Fruit fly (Drosophila melanogaster) whole organism, prepupa: Measurements from ENCODE around the gene noc.

Experiments used
- CG11294 ChIP-seq: fragments of 200-800 bp; sonication (Bioruptor generic); IDR thresholded peaks from 2 replicates; pipeline ENCODE4 v1.3.6; 2022; ENCODE audit warnings: missing biosample characterization, missing genetic modification characterization
- CG11902 ChIP-seq: fragments of 200-800 bp; sonication (Bioruptor generic); optimal IDR thresholded peaks from 3 replicates; lab custom pipeline; 2016; ENCODE audit warnings: missing biosample characterization, missing genetic modification characterization
- CG15336 ChIP-seq: fragments of 200-800 bp; sonication (Bioruptor generic); IDR thresholded peaks from 2 replicates; pipeline ENCODE4 v1.3.6; 2022; ENCODE audit warnings: missing biosample characterization, missing genetic modification characterization
- CG1621 ChIP-seq: fragments of 200-800 bp; sonication (Bioruptor generic); optimal IDR thresholded peaks from 3 replicates; lab custom pipeline; 2018; ENCODE audit warnings: missing biosample characterization, mild to moderate bottlenecking, missing genetic modification characterization
- CG34406 ChIP-seq: fragments of 200-800 bp; sonication (Bioruptor generic); optimal IDR thresholded peaks from 3 replicates; lab custom pipeline; 2016; ENCODE audit warnings: missing biosample characterization, missing genetic modification characterization
- CG3919 ChIP-seq: fragments of 200-800 bp; sonication (Bioruptor generic); optimal IDR thresholded peaks from 3 replicates; lab custom pipeline; 2016; ENCODE audit warnings: missing biosample characterization, missing genetic modification characterization
- CG6163 ChIP-seq: fragments of 200-800 bp; sonication (Bioruptor generic); IDR thresholded peaks from 3 replicates; pipeline ENCODE4 v1.3.6; 2022; ENCODE audit warnings: missing biosample characterization, missing genetic modification characterization
- CG6276 ChIP-seq: fragments of 200-800 bp; sonication (Bioruptor generic); optimal IDR thresholded peaks from 2 replicates; lab custom pipeline; 2017; ENCODE audit warnings: missing biosample characterization, mild to moderate bottlenecking, missing genetic modification characterization
- CG6792 ChIP-seq: fragments of 200-800 bp; sonication (Bioruptor generic); optimal IDR thresholded peaks from 3 replicates; lab custom pipeline; 2016; ENCODE audit warnings: missing biosample characterization, missing genetic modification characterization
- CG6808 ChIP-seq: fragments of 200-800 bp; sonication (Bioruptor generic); optimal IDR thresholded peaks from 3 replicates; lab custom pipeline; 2017; ENCODE audit warnings: missing biosample characterization, missing genetic modification characterization, mild to moderate bottlenecking, moderate library complexity, missing genetic modification reagents
- CG8119 ChIP-seq: fragments of 200-800 bp; sonication (Bioruptor generic); IDR thresholded peaks from 3 replicates; pipeline ENCODE4 v1.3.6; 2022; ENCODE audit warnings: missing biosample characterization, missing genetic modification characterization
- CG8319 ChIP-seq: fragments of 200-800 bp; sonication (Bioruptor generic); optimal IDR thresholded peaks from 3 replicates; lab custom pipeline; 2016; ENCODE audit warnings: missing biosample characterization, missing genetic modification characterization
- Eip78C ChIP-seq: fragments of 200-800 bp; sonication (Bioruptor generic); peaks from one replicate; lab custom pipeline; 2016; ENCODE audit warnings: missing biosample characterization, missing genetic modification characterization
- Gug ChIP-seq: fragments of 200-800 bp; sonication (Bioruptor generic); IDR thresholded peaks from 2 replicates; pipeline ENCODE4 v1.3.6; 2022; ENCODE audit warnings: missing biosample characterization, missing genetic modification characterization
- Hr38 ChIP-seq: sonication (Bioruptor generic); optimal IDR thresholded peaks from 2 replicates; lab custom pipeline; 2016; ENCODE audit warnings: missing biosample characterization, missing genetic modification characterization
- Lpt ChIP-seq: fragments of 200-800 bp; sonication (Bioruptor generic); optimal IDR thresholded peaks from 3 replicates; lab custom pipeline; 2016; ENCODE audit warnings: missing biosample characterization, missing genetic modification characterization
- Met ChIP-seq: fragments of 200-800 bp; sonication (Bioruptor generic); optimal IDR thresholded peaks from 3 replicates; lab custom pipeline; 2016; ENCODE audit warnings: missing biosample characterization, missing genetic modification characterization
- Smox ChIP-seq: fragments of 200-800 bp; sonication (Bioruptor generic); optimal IDR thresholded peaks from 3 replicates; lab custom pipeline; 2016; ENCODE audit warnings: missing biosample characterization, missing genetic modification characterization
- Sox102F ChIP-seq: fragments of 200-800 bp; sonication (Bioruptor generic); optimal IDR thresholded peaks from 2 replicates; lab custom pipeline; 2016; ENCODE audit warnings: missing biosample characterization, mild to moderate bottlenecking, missing genetic modification characterization
- acj6 ChIP-seq: fragments of 200-800 bp; sonication (Bioruptor generic); optimal IDR thresholded peaks from 3 replicates; lab custom pipeline; 2016; ENCODE audit warnings: missing biosample characterization, missing genetic modification characterization
- dsx ChIP-seq: fragments of 200-800 bp; optimal IDR thresholded peaks from 3 replicates; lab custom pipeline; 2019; ENCODE audit warnings: missing biosample characterization, mild to moderate bottlenecking, missing genetic modification characterization, moderate library complexity; ENCODE audit not compliant: poor library complexity, severe bottlenecking
- esn ChIP-seq: fragments of 200-800 bp; sonication (Bioruptor generic); optimal IDR thresholded peaks from 2 replicates; lab custom pipeline; 2016; ENCODE audit warnings: missing biosample characterization, mild to moderate bottlenecking, missing genetic modification characterization, moderate library complexity
- fd59A ChIP-seq: fragments of 200-800 bp; sonication (Bioruptor generic); optimal IDR thresholded peaks from 2 replicates; lab custom pipeline; 2017; ENCODE audit warnings: missing biosample characterization, mild to moderate bottlenecking, missing genetic modification characterization, missing genetic modification reagents
- fkh ChIP-seq: fragments of 200-800 bp; sonication (Bioruptor generic); optimal IDR thresholded peaks from 3 replicates; lab custom pipeline; 2017; ENCODE audit warnings: missing biosample characterization, mild to moderate bottlenecking, missing genetic modification characterization, moderate library complexity
- net ChIP-seq: fragments of 200-800 bp; sonication (Bioruptor generic); optimal IDR thresholded peaks from 3 replicates; lab custom pipeline; 2016; ENCODE audit warnings: missing biosample characterization, missing genetic modification characterization
- pdm3 ChIP-seq: fragments of 200-800 bp; sonication (Bioruptor generic); optimal IDR thresholded peaks from 3 replicates; lab custom pipeline; 2016; ENCODE audit warnings: missing biosample characterization, missing genetic modification characterization
- salr ChIP-seq, 2 experiments: fragments of 200-800 bp; sonication (Bioruptor generic); optimal IDR thresholded peaks; 3 replicates each; lab custom pipeline; 2016 to 2018; ENCODE audit warnings: missing biosample characterization in 2 of 2, missing genetic modification characterization in 2 of 2, mild to moderate bottlenecking in 1 of 2
- ss ChIP-seq, 2 experiments: fragments of 200-800 bp; sonication (Bioruptor generic); optimal IDR thresholded peaks; 2 replicates in 1 of 2; 3 replicates in 1 of 2; lab custom pipeline; 2017 to 2018; ENCODE audit warnings: mild to moderate bottlenecking in 2 of 2, missing biosample characterization in 2 of 2, missing genetic modification characterization in 2 of 2, moderate library complexity in 1 of 2
- svp ChIP-seq: fragments of 200-800 bp; sonication (Bioruptor generic); peaks from one replicate; lab custom pipeline; 2016; ENCODE audit warnings: missing biosample characterization, missing genetic modification characterization
- vri ChIP-seq: fragments of 200-800 bp; sonication (Bioruptor generic); optimal IDR thresholded peaks from 3 replicates; lab custom pipeline; 2016; ENCODE audit warnings: missing biosample characterization, mild to moderate bottlenecking, missing genetic modification characterization

The noc gene

dm6 chr2L:14505004-14505835, 14.6 kb downstream of the noc start (continued):
- no peak for TF ChIP-seq CG15336 (GFP tag; lab: Robert Waterston, UW)
- TF ChIP-seq Sox102F (GFP tag; lab: Kevin White, UChicago) = peak; percentile 50
- no peak for TF ChIP-seq CG8119 (GFP tag; lab: Robert Waterston, UW)
- TF ChIP-seq CG3919 = peak; percentile 43
- TF ChIP-seq esn (GFP tag; lab: Kevin White, UChicago) = peak; percentile 69
- no peak for TF ChIP-seq Hr38 (GFP tag; lab: Kevin White, UChicago)
- peak; percentile 35 for TF ChIP-seq fd59A (GFP tag; lab: Kevin White, UChicago)
- peak; percentile 52 for TF ChIP-seq Smox (GFP tag; lab: Kevin White, UChicago)
- peak; percentile 23 for TF ChIP-seq CG8319 (GFP tag; lab: Kevin White, UChicago)
- no peak for TF ChIP-seq dsx (GFP tag; lab: Kevin White, UChicago)
- TF ChIP-seq Lpt (GFP tag; lab: Kevin White, UChicago) = peak; percentile 5
- peak; percentile 49 for TF ChIP-seq pdm3 (GFP tag; lab: Kevin White, UChicago)
- peak; percentile 55 for TF ChIP-seq CG6792 (GFP tag; lab: Kevin White, UChicago)
- TF ChIP-seq, all 60 proteins: peak for 42

- TF ChIP-seq Hr38 (GFP tag; lab: Kevin White, UChicago) (no peak), fkh (peak; percentile 85)
These were observed 15.4 kb downstream of the noc start for dm6 chr2L:14506011-14506565.

- TF ChIP-seq svp (GFP tag; lab: Kevin White, UChicago) = peak; percentile 71
- TF ChIP-seq Eip78C = peak; percentile 52
- TF ChIP-seq CG34406 = peak; percentile 0
- TF ChIP-seq Met (GFP tag; lab: Kevin White, UChicago) = no peak
- TF ChIP-seq CG6163 (GFP tag; lab: Robert Waterston, UW) = peak; percentile 25; the same call in 1 of the 3 replicates
- no peak for TF ChIP-seq fd59A (GFP tag; lab: Kevin White, UChicago)
- TF ChIP-seq CG6808 (GFP tag; lab: Kevin White, UChicago) = peak; percentile 3
- TF ChIP-seq salr (GFP tag; optimal IDR thresholded peaks at IDR 0.05; lab: Kevin White, UChicago) = peak in 1 of 2 experiments; percentile 5
- TF ChIP-seq net (GFP tag; lab: Kevin White, UChicago) = peak; percentile 5
These were observed 16.0 kb downstream of the noc start for dm6 chr2L:14506694-14507093.

dm6 chr2L:14507997-14508396, 17.3 kb downstream of the noc start:
- no peak for TF ChIP-seq Lpt (GFP tag; lab: Kevin White, UChicago)
- no peak for TF ChIP-seq CG11294
- TF ChIP-seq CG11902 (GFP tag; lab: Kevin White, UChicago) = no peak
- no peak for TF ChIP-seq salr (GFP tag; optimal IDR thresholded peaks at IDR 0.05; lab: Kevin White, UChicago)
- no peak for TF ChIP-seq vri
- no peak for TF ChIP-seq CG6163 (GFP tag; lab: Robert Waterston, UW)
- no peak for TF ChIP-seq CG1621
- TF ChIP-seq, all 60 proteins: peak for 0

- TF ChIP-seq svp (GFP tag; lab: Kevin White, UChicago) (peak; percentile 34), ss (GFP tag; optimal IDR thresholded peaks at IDR 0.05; lab: Kevin White, UChicago) (no peak)
These were observed 18.1 kb downstream of the noc start for dm6 chr2L:14508710-14509109.

- TF ChIP-seq CG11294 = no peak
- peak; percentile 38 for TF ChIP-seq dsx (GFP tag; lab: Kevin White, UChicago)
- TF ChIP-seq ss (GFP tag; optimal IDR thresholded peaks at IDR 0.05; lab: Kevin White, UChicago) = peak in 1 of 2 experiments; percentile 83
- TF ChIP-seq CG11902 (GFP tag; lab: Kevin White, UChicago) = no peak
- peak; percentile 18 for TF ChIP-seq Eip78C
- TF ChIP-seq acj6 = no peak
- TF ChIP-seq Gug = no peak
- TF ChIP-seq CG6276 (GFP tag; lab: Kevin White, UChicago) = no peak
These were observed 19.8 kb downstream of the noc start for dm6 chr2L:14510504-14510903.
